Worm (Caenorhabditis elegans): ENCODE measurements around the gene T19C4.1.

DNA sequence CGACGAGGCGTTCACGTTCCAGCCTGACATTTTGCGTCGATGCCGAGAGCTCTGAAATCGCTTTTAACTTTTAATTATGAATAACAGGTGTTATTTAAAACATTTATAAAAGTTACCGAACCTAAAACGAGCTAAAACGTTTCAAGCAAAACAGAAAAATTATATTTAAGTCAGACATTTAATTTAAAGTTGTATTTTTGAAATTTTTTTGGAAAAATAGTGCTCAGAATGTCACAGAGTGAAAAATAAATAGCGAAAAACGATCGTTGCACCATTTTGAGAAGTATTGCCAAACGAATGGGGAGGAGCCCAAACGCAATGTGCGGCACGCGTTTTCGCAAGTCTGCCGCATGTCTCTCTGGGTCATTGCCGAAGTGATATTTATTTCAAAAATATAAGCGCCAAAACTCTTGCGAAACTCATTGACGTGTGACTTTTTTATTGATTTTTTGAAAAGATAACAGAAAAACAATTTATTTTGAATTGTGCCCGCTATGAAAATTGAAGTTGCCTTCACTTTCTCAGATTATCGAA is 36.4 kb upstream of the T19C4.1 start, which contains the start of gene erfa-3:
- TF ChIP-seq ceh-90 (tag; optimal IDR thresholded peaks at IDR 0.05) (no peak), nhr-90 (tag; optimal IDR thresholded peaks at IDR 0.05; ENCODE audit: poor library complexity) (peak; percentile 69), lin-39 (tag; optimal IDR thresholded peaks at IDR 0.05) (peak; percentile 62), sox-4 (tag; optimal IDR thresholded peaks at IDR 0.05) (peak; percentile 34), zag-1 (tag; optimal IDR thresholded peaks at IDR 0.05) (no peak), nhr-84 (tag; optimal IDR thresholded peaks at IDR 0.05) (peak; percentile 5), isw-1 (GFP tag; IDR thresholded peaks at IDR 0.05) (peak; percentile 40)

Measured in whole organism, L1 larva.